Fruit fly (Drosophila melanogaster): ENCODE measurements around the gene cv.
A peak's percentile ranks its signal among the peaks of the same experiment; 100 is the strongest.

The cv gene

DNA sequence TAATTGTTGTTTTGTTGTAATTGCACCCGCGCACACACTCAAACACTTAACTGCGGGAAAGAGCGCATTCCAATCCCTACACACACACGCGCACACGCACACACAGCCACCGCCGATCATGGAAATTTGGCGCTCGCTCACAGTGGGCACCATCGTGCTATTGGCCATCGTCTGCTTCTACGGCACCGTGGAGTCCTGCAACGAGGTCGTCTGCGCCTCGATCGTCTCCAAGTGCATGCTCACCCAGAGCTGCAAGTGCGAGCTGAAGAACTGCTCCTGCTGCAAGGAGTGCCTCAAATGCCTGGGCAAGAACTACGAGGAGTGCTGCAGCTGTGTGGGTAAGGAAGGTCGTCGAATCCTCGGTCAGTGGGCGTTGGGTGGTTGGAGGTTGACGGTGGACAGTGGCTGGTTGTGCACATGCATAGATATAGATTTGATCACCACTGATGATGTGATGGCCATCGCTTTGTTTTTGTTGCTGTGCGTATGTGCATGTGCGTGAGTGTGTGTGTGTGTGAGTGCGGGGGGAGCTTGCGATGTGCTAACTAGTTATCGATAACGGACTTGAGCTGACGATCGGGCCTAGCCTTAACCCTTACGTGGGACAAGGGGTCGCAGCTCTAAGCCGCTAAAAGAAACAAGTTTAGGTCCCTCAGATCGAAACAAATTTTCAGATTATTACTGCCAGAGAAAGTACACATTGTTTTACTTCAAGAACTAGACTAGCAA is 1.0 kb downstream of the cv start:
- TF ChIP-seq fd96Ca (GFP tag; IDR thresholded peaks at IDR 0.05) (peak; percentile 40; the same call in 1 of the 3 replicates), CG4496 (GFP tag; IDR thresholded peaks at IDR 0.05) (peak; percentile 11; the same call in 1 of the 3 replicates), CG8301 (tag; optimal IDR thresholded peaks at IDR 0.05) (peak; percentile 10), CG9948 (tag; optimal IDR thresholded peaks at IDR 0.05) (no peak)

DNA sequence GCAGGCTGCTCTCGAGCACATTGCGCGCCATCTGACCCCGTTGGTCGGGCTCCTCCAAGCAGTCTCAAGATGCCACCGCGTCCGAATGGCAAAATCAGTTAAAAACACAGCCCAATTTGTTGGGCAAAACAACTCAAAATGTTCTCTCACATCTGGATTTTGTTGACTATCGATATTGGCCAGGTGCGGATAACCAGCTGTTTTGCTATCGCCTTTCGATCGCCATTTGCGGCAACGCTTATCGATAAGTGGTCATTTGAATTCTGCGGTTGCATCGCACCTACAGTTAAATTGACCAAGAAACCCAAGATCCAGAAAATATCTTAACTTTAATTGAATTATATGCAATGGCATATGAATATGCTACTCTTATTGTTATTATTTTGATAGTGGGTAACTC is 5.2 kb downstream of the cv start, which contains the start of gene CG3149:
Gene CG3149, minus strand, starts transcription at position 171 of the 400 bp plus-strand sequence.
- no peak for TF ChIP-seq rn (GFP tag; IDR thresholded peaks at IDR 0.05)
- TF ChIP-seq CG4496 (GFP tag; IDR thresholded peaks at IDR 0.05) = no peak
- TF ChIP-seq gl (tag; optimal IDR thresholded peaks at IDR 0.05) = no peak
- TF ChIP-seq CG15710 (tag; optimal IDR thresholded peaks at IDR 0.05) = no peak
- TF ChIP-seq EcR (GFP tag; optimal IDR thresholded peaks at IDR 0.05) = no peak
- TF ChIP-seq CG8301 (tag; optimal IDR thresholded peaks at IDR 0.05) = no peak
- no peak for TF ChIP-seq CG14655 (GFP tag; optimal IDR thresholded peaks at IDR 0.05)
- no peak for TF ChIP-seq CG32121 (GFP tag; IDR thresholded peaks at IDR 0.05)
- no peak for TF ChIP-seq CG17806 (tag; optimal IDR thresholded peaks at IDR 0.05)
- TF ChIP-seq CG8159 (tag; optimal IDR thresholded peaks at IDR 0.05) = no peak
- no peak for TF ChIP-seq CG12605 (GFP tag; IDR thresholded peaks at IDR 0.05)
- no peak for TF ChIP-seq Pif1B (GFP tag; optimal IDR thresholded peaks at IDR 0.05)
- no peak for TF ChIP-seq D1 (tag; optimal IDR thresholded peaks at IDR 0.05)
- TF ChIP-seq fd96Ca (GFP tag; IDR thresholded peaks at IDR 0.05) = no peak
- TF ChIP-seq Pif1A (GFP tag; optimal IDR thresholded peaks at IDR 0.05) = no peak
- no peak for TF ChIP-seq CG9948 (tag; optimal IDR thresholded peaks at IDR 0.05)
- TF ChIP-seq CG10348 (GFP tag; IDR thresholded peaks at IDR 0.05) = no peak

DNA sequence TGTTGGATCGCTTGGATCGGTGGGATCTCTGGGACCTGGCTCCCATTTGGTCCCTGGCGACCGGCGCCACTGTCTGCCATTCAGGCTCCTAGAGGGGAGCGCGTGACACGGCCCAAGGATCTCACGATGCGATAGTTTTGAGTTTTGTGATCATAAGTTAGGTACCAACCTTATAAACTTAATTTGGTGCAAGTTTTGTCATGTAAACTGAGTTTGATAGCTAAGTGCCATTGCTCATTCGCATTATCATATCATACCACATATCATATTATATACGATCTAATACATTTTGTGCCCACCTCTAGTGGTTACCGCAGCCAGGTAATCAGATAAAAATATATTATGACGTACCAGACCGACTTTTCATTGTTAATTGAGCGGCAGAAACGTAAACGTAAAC is 6.2 kb downstream of the cv start:
- TF ChIP-seq CG32121 (GFP tag; IDR thresholded peaks at IDR 0.05) = no peak
- no peak for TF ChIP-seq CG4496 (GFP tag; IDR thresholded peaks at IDR 0.05)
- TF ChIP-seq CG17806 (tag; optimal IDR thresholded peaks at IDR 0.05) = no peak
- peak; percentile 4; the same call in 2 of the 3 replicates for TF ChIP-seq fd96Ca (GFP tag; IDR thresholded peaks at IDR 0.05)
- TF ChIP-seq CG14655 (GFP tag; optimal IDR thresholded peaks at IDR 0.05) = peak; percentile 7
- no peak for TF ChIP-seq CG15710 (tag; optimal IDR thresholded peaks at IDR 0.05)
- TF ChIP-seq CG9948 (tag; optimal IDR thresholded peaks at IDR 0.05) = no peak
- no peak for TF ChIP-seq Pif1A (GFP tag; optimal IDR thresholded peaks at IDR 0.05)
- no peak for TF ChIP-seq Ets98B (GFP tag; IDR thresholded peaks at IDR 0.05)
- TF ChIP-seq rn (GFP tag; IDR thresholded peaks at IDR 0.05) = 0 out of 2 replicates have a peak, but pooled peaks have one; percentile 28
- TF ChIP-seq CG12605 (GFP tag; IDR thresholded peaks at IDR 0.05) = no peak; the same call in 1 of the 2 replicates
- no peak for TF ChIP-seq CG8159 (tag; optimal IDR thresholded peaks at IDR 0.05)
- no peak for TF ChIP-seq Snoo (tag; optimal IDR thresholded peaks at IDR 0.05)
- no peak for TF ChIP-seq gl (tag; optimal IDR thresholded peaks at IDR 0.05)
- TF ChIP-seq CG13204 (GFP tag; optimal IDR thresholded peaks at IDR 0.05) = no peak
- TF ChIP-seq Pif1B (GFP tag; optimal IDR thresholded peaks at IDR 0.05) = no peak
- no peak for TF ChIP-seq CG10348 (GFP tag; IDR thresholded peaks at IDR 0.05)
- TF ChIP-seq CG8301 (tag; optimal IDR thresholded peaks at IDR 0.05) = no peak
- no peak for TF ChIP-seq EcR (GFP tag; optimal IDR thresholded peaks at IDR 0.05)

DNA sequence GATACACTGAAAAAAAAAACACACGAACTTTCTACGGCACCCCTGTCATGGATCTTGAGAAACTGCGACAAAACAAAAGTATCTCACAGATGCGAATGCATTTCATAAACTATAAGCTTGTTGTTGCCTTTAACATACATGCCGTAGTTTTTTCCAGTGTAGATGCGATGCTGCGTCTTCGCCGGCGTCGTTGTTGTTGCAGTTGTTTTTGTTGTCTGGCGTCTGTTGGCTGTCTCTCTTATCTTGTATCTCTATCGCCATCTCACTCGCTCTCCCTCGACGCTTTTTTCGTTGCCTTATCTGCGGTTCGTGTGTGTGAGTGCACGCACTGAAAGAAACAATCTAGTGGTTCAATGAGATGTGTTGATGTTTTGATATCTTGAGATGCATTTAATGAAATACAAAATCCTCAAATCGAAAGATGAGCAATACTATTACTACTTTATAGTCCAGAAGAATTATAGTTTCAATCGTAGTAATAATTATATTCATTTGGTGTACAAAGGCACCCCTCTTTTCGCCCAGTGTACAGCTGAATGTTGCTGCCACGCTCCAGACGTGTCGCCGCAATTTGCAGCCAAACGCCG is 6.7 kb downstream of the cv start:
- TF ChIP-seq CG4496 (GFP tag; IDR thresholded peaks at IDR 0.05) (peak; percentile 98), gl (tag; optimal IDR thresholded peaks at IDR 0.05) (peak; percentile 89), EcR (GFP tag; optimal IDR thresholded peaks at IDR 0.05) (no peak), CG15710 (tag; optimal IDR thresholded peaks at IDR 0.05) (peak; percentile 95), CG8301 (tag; optimal IDR thresholded peaks at IDR 0.05) (peak; percentile 92), fd96Ca (GFP tag; IDR thresholded peaks at IDR 0.05) (peak; percentile 98), CG32121 (GFP tag; IDR thresholded peaks at IDR 0.05) (peak; percentile 92), Pif1B (GFP tag; optimal IDR thresholded peaks at IDR 0.05) (peak; percentile 95), rn (GFP tag; IDR thresholded peaks at IDR 0.05) (peak; percentile 94), CG14655 (GFP tag; optimal IDR thresholded peaks at IDR 0.05) (peak; percentile 96), CG9948 (tag; optimal IDR thresholded peaks at IDR 0.05) (peak; percentile 86), CG13204 (GFP tag; optimal IDR thresholded peaks at IDR 0.05) (peak; percentile 95), CG34367 (tag; optimal IDR thresholded peaks at IDR 0.05) (peak; percentile 92), CG10348 (GFP tag; IDR thresholded peaks at IDR 0.05) (peak; percentile 79), CG17806 (tag; optimal IDR thresholded peaks at IDR 0.05) (peak; percentile 92), CG8159 (tag; optimal IDR thresholded peaks at IDR 0.05) (peak; percentile 94), Snoo (tag; optimal IDR thresholded peaks at IDR 0.05) (peak; percentile 98), CG12605 (GFP tag; IDR thresholded peaks at IDR 0.05) (peak; percentile 95), D1 (tag; optimal IDR thresholded peaks at IDR 0.05) (peak; percentile 27), Pif1A (GFP tag; optimal IDR thresholded peaks at IDR 0.05) (peak; percentile 98), Ets98B (GFP tag; IDR thresholded peaks at IDR 0.05) (peak; percentile 97)

DNA sequence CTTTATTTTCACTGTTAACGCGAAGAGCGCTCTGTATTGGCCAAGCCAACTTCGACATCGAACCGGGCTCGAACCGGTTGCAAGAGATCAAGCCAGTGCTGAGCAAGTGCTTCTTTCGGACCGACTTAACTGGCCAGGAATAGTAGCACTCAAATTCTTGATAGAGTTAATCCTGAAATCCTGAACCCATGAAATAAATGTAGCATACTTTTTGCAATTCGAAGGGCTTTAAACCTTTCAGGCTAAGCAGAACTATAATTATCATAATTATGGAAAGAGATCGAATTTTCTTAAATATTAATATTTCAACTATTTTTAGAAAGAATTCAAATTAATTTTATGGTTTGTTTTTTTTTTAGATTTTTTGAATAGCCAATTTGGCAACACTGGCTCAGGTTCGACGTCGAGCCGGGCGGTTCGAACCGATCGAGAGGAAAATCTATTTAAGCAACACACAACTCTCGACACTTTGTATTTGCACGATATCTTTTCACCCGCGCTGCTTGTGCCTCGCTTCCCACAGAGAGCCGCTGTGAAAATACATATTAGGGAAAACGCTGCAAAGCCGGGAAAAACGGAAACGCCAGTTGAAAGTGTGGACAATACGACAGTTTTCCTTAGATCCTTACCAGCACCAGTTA is 8.4 kb downstream of the cv start, which contains the start of gene AdamTS-B:
Gene AdamTS-B, plus strand, starts transcription at position 471 of the 641 bp plus-strand sequence.
- TF ChIP-seq CG32121 (GFP tag; IDR thresholded peaks at IDR 0.05) = peak; percentile 77
- no peak for TF ChIP-seq Pif1B (GFP tag; optimal IDR thresholded peaks at IDR 0.05)
- peak; percentile 67 for TF ChIP-seq CG9948 (tag; optimal IDR thresholded peaks at IDR 0.05)
- TF ChIP-seq CG15710 (tag; optimal IDR thresholded peaks at IDR 0.05) = peak; percentile 78
- 0 out of 2 replicates have a peak, but pooled peaks have one; percentile 17 for TF ChIP-seq rn (GFP tag; IDR thresholded peaks at IDR 0.05)
- no peak for TF ChIP-seq EcR (GFP tag; optimal IDR thresholded peaks at IDR 0.05)
- peak; percentile 34 for TF ChIP-seq D1 (tag; optimal IDR thresholded peaks at IDR 0.05)
- TF ChIP-seq CG13204 (GFP tag; optimal IDR thresholded peaks at IDR 0.05) = no peak
- 0 out of 3 replicates have a peak, but pooled peaks have one; percentile 45 for TF ChIP-seq fd96Ca (GFP tag; IDR thresholded peaks at IDR 0.05)
- peak; percentile 84 for TF ChIP-seq CG8159 (tag; optimal IDR thresholded peaks at IDR 0.05)
- TF ChIP-seq Pif1A (GFP tag; optimal IDR thresholded peaks at IDR 0.05) = peak; percentile 73
- TF ChIP-seq Ets98B (GFP tag; IDR thresholded peaks at IDR 0.05) = peak; percentile 52
- TF ChIP-seq CG8301 (tag; optimal IDR thresholded peaks at IDR 0.05) = peak; percentile 74
- TF ChIP-seq gl (tag; optimal IDR thresholded peaks at IDR 0.05) = peak; percentile 39
- peak; percentile 73 for TF ChIP-seq CG17806 (tag; optimal IDR thresholded peaks at IDR 0.05)
- peak; percentile 76 for TF ChIP-seq Snoo (tag; optimal IDR thresholded peaks at IDR 0.05)
- TF ChIP-seq CG14655 (GFP tag; optimal IDR thresholded peaks at IDR 0.05) = peak; percentile 79
- TF ChIP-seq CG10348 (GFP tag; IDR thresholded peaks at IDR 0.05) = no peak
- peak; percentile 51; the same call in 1 of the 2 replicates for TF ChIP-seq CG12605 (GFP tag; IDR thresholded peaks at IDR 0.05)
- TF ChIP-seq CG4496 (GFP tag; IDR thresholded peaks at IDR 0.05) = peak; percentile 72
- TF ChIP-seq CG34367 (tag; optimal IDR thresholded peaks at IDR 0.05) = peak; percentile 52
